Worm (Caenorhabditis elegans) whole organism, L2 larva: ENCODE data around the gene mys-1.

Experiments used
- C34F6.9 ChIP-seq: fragments of 150-350 bp; optimal IDR thresholded peaks from 2 replicates; lab custom pipeline; 2014; ENCODE audit warnings: missing biosample characterization, missing genetic modification characterization
- F13H6.1 ChIP-seq: sonication (generic microtip); optimal IDR thresholded peaks from 2 replicates; lab custom pipeline; 2016; ENCODE audit warnings: missing genetic modification characterization, missing compliant biosample characterization
- R02D3.7 ChIP-seq: fragments of 150-350 bp; optimal IDR thresholded peaks from 2 replicates; lab custom pipeline; 2014; ENCODE audit warnings: missing biosample characterization, missing genetic modification characterization
- Y55F3AM.14 ChIP-seq: fragments of 200-800 bp; sonication (Bioruptor generic); optimal IDR thresholded peaks from 2 replicates; lab custom pipeline; 2018; ENCODE audit warnings: mild to moderate bottlenecking, missing genetic modification characterization, missing compliant biosample characterization
- ZK546.5 ChIP-seq: sonication (generic microtip); optimal IDR thresholded peaks from 2 replicates; lab custom pipeline; 2017; ENCODE audit warnings: missing biosample characterization, missing genetic modification characterization
- alr-1 ChIP-seq: fragments of 150-350 bp; optimal IDR thresholded peaks from 2 replicates; lab custom pipeline; 2014; ENCODE audit warnings: missing biosample characterization, missing genetic modification characterization
- aly-2 ChIP-seq: fragments of 150-350 bp; optimal IDR thresholded peaks from 2 replicates; lab custom pipeline; 2014; ENCODE audit warnings: missing biosample characterization, missing genetic modification characterization
- ama-1 ChIP-seq: fragments of 150-350 bp; optimal IDR thresholded peaks from 2 replicates; lab custom pipeline; 2018; ENCODE audit warnings: inconsistent platforms
- blmp-1 ChIP-seq: sonication (generic microtip); optimal IDR thresholded peaks from 2 replicates; lab custom pipeline; 2017; ENCODE audit warnings: missing genetic modification characterization, mild to moderate bottlenecking, missing compliant biosample characterization, antibody characterized with exemption, moderate library complexity; ENCODE audit not compliant: insufficient read depth
- ceh-16 ChIP-seq: fragments of 150-350 bp; optimal IDR thresholded peaks from 2 replicates; lab custom pipeline; 2014; ENCODE audit warnings: missing biosample characterization, missing genetic modification characterization
- ceh-82 ChIP-seq: fragments of 150-350 bp; optimal IDR thresholded peaks from 2 replicates; lab custom pipeline; 2014; ENCODE audit warnings: missing biosample characterization, missing genetic modification characterization
- crh-2 ChIP-seq: sonication (generic microtip); optimal IDR thresholded peaks from 2 replicates; lab custom pipeline; 2017; ENCODE audit warnings: missing biosample characterization, missing genetic modification characterization
- dmd-4 ChIP-seq: sonication (generic microtip); optimal IDR thresholded peaks from 2 replicates; lab custom pipeline; 2017; ENCODE audit warnings: missing biosample characterization, missing genetic modification characterization
- egl-27 ChIP-seq: sonication (generic microtip); optimal IDR thresholded peaks from 3 replicates; lab custom pipeline; 2017; ENCODE audit warnings: missing biosample characterization, missing genetic modification reagents, missing genetic modification characterization
- elt-1 ChIP-seq: fragments of 150-350 bp; optimal IDR thresholded peaks from 2 replicates; lab custom pipeline; 2014; ENCODE audit warnings: missing biosample characterization, missing genetic modification characterization
- elt-3 ChIP-seq: sonication (generic microtip); optimal IDR thresholded peaks from 2 replicates; lab custom pipeline; 2017; ENCODE audit warnings: missing biosample characterization, missing genetic modification characterization
- fos-1 ChIP-seq: fragments of 150-350 bp; optimal IDR thresholded peaks from 2 replicates; lab custom pipeline; 2014; ENCODE audit warnings: missing biosample characterization, missing genetic modification characterization
- gmeb-1 ChIP-seq: fragments of 150-350 bp; optimal IDR thresholded peaks from 2 replicates; lab custom pipeline; 2014; ENCODE audit warnings: missing biosample characterization, missing genetic modification characterization
- lin-11 ChIP-seq: fragments of 150-350 bp; sonication (generic microtip); optimal IDR thresholded peaks from 2 replicates; lab custom pipeline; 2014; ENCODE audit warnings: missing biosample characterization, missing genetic modification characterization, inconsistent platforms, mixed read lengths
- lin-13 ChIP-seq: fragments of 150-350 bp; optimal IDR thresholded peaks from 2 replicates; lab custom pipeline; 2014; ENCODE audit warnings: missing biosample characterization, missing genetic modification reagents, missing genetic modification characterization
- lin-39 ChIP-seq: fragments of 150-350 bp; optimal IDR thresholded peaks from 2 replicates; lab custom pipeline; 2014; ENCODE audit warnings: missing biosample characterization, missing genetic modification reagents, missing genetic modification characterization
- lsy-2 ChIP-seq, 2 experiments: fragments of 150-350 bp in 1 of 2; sonication (generic microtip) in 1 of 2; optimal IDR thresholded peaks; 2 replicates each; lab custom pipeline; 2014 to 2017; ENCODE audit warnings: missing biosample characterization in 2 of 2, missing genetic modification characterization in 2 of 2
- mab-5 ChIP-seq: fragments of 150-350 bp; optimal IDR thresholded peaks from 2 replicates; lab custom pipeline; 2014; ENCODE audit warnings: missing biosample characterization, missing genetic modification characterization
- mbf-1 ChIP-seq: sonication (generic microtip); optimal IDR thresholded peaks from 2 replicates; lab custom pipeline; 2017; ENCODE audit warnings: missing biosample characterization, missing genetic modification characterization
- mdl-1 ChIP-seq, 2 experiments: fragments of 150-350 bp in 1 of 2; sonication (generic microtip) in 1 of 2; optimal IDR thresholded peaks; 2 replicates each; lab custom pipeline; 2017; ENCODE audit warnings: missing biosample characterization in 2 of 2, missing genetic modification characterization in 2 of 2
- nhr-10 ChIP-seq: sonication (generic microtip); optimal IDR thresholded peaks from 2 replicates; lab custom pipeline; 2017; ENCODE audit warnings: missing biosample characterization, missing genetic modification characterization
- nhr-11 ChIP-seq: fragments of 150-350 bp; optimal IDR thresholded peaks from 2 replicates; lab custom pipeline; 2014; ENCODE audit warnings: missing biosample characterization, missing genetic modification characterization
- nhr-12 ChIP-seq: fragments of 150-350 bp; optimal IDR thresholded peaks from 2 replicates; lab custom pipeline; 2014; ENCODE audit warnings: missing biosample characterization, missing genetic modification characterization
- nhr-129 ChIP-seq: fragments of 150-350 bp; optimal IDR thresholded peaks from 2 replicates; lab custom pipeline; 2014; ENCODE audit warnings: missing biosample characterization, missing genetic modification characterization
- nhr-21 ChIP-seq: fragments of 150-350 bp; optimal IDR thresholded peaks from 2 replicates; lab custom pipeline; 2014; ENCODE audit warnings: missing biosample characterization, missing genetic modification characterization
- nhr-23 ChIP-seq: fragments of 150-350 bp; optimal IDR thresholded peaks from 2 replicates; lab custom pipeline; 2014; ENCODE audit warnings: missing biosample characterization, missing genetic modification reagents, missing genetic modification characterization
- nhr-237 ChIP-seq: fragments of 150-350 bp; optimal IDR thresholded peaks from 2 replicates; lab custom pipeline; 2014; ENCODE audit warnings: missing biosample characterization, missing genetic modification characterization
- nhr-25 ChIP-seq: fragments of 150-350 bp; sonication (generic microtip); optimal IDR thresholded peaks from 3 replicates; lab custom pipeline; 2014; ENCODE audit warnings: missing biosample characterization, missing genetic modification characterization
- nhr-6 ChIP-seq: fragments of 150-350 bp; optimal IDR thresholded peaks from 2 replicates; lab custom pipeline; 2014; ENCODE audit warnings: missing biosample characterization, missing genetic modification characterization
- nhr-77 ChIP-seq: fragments of 150-350 bp; optimal IDR thresholded peaks from 2 replicates; lab custom pipeline; 2014; ENCODE audit warnings: missing biosample characterization, missing genetic modification characterization
- peb-1 ChIP-seq: fragments of 150-350 bp; optimal IDR thresholded peaks from 2 replicates; lab custom pipeline; 2014; ENCODE audit warnings: missing biosample characterization, missing genetic modification characterization
- sem-4 ChIP-seq: fragments of 150-350 bp; optimal IDR thresholded peaks from 2 replicates; lab custom pipeline; 2014; ENCODE audit warnings: missing biosample characterization, missing genetic modification reagents, missing genetic modification characterization
- skn-1 ChIP-seq: sonication (generic microtip); optimal IDR thresholded peaks from 2 replicates; lab custom pipeline; 2017; ENCODE audit warnings: missing biosample characterization, missing genetic modification characterization
- sma-3 ChIP-seq: sonication (generic microtip); optimal IDR thresholded peaks from 2 replicates; lab custom pipeline; 2016; ENCODE audit warnings: missing genetic modification reagents, missing genetic modification characterization, missing compliant biosample characterization
- sma-9 ChIP-seq, 2 experiments: fragments of 150-350 bp in 1 of 2; sonication (generic microtip) in 1 of 2; optimal IDR thresholded peaks; 2 replicates each; lab custom pipeline; 2014 to 2016; ENCODE audit warnings: missing genetic modification characterization in 2 of 2, mild to moderate bottlenecking in 1 of 2, missing biosample characterization in 1 of 2, missing compliant biosample characterization in 1 of 2, missing genetic modification reagents in 1 of 2, moderate library complexity in 1 of 2
- snpc-4 ChIP-seq: fragments of 150-350 bp; optimal IDR thresholded peaks from 2 replicates; lab custom pipeline; 2014; ENCODE audit warnings: missing biosample characterization, missing genetic modification characterization
- unc-39 ChIP-seq: fragments of 150-350 bp; optimal IDR thresholded peaks from 2 replicates; lab custom pipeline; 2014; ENCODE audit warnings: missing biosample characterization, missing genetic modification characterization
- unc-55 ChIP-seq: fragments of 150-350 bp; sonication (generic microtip); optimal IDR thresholded peaks from 3 replicates; lab custom pipeline; 2014; ENCODE audit warnings: missing biosample characterization, missing genetic modification reagents, missing genetic modification characterization
- unc-62 ChIP-seq: fragments of 150-350 bp; optimal IDR thresholded peaks from 2 replicates; lab custom pipeline; 2014; ENCODE audit warnings: missing biosample characterization, missing genetic modification reagents, missing genetic modification characterization
- zag-1 ChIP-seq: fragments of 150-350 bp; optimal IDR thresholded peaks from 2 replicates; lab custom pipeline; 2014; ENCODE audit warnings: missing biosample characterization, missing genetic modification characterization
- ztf-1 ChIP-seq: fragments of 200-800 bp; sonication (Bioruptor generic); conservative IDR thresholded peaks from 2 replicates; pipeline ENCODE4 v1.3.6; 2022; ENCODE audit warnings: missing genetic modification characterization, missing compliant biosample characterization
- ztf-11 ChIP-seq: sonication (generic microtip); optimal IDR thresholded peaks from 2 replicates; lab custom pipeline; 2017; ENCODE audit warnings: missing biosample characterization, missing genetic modification characterization
- ztf-4 ChIP-seq: fragments of 150-350 bp; optimal IDR thresholded peaks from 2 replicates; lab custom pipeline; 2014; ENCODE audit warnings: missing biosample characterization, missing genetic modification characterization

The mys-1 gene

ce11 chrV:7091287-7091686, 6.8 kb upstream of the mys-1 start, which contains the start of gene nhr-286:
Gene nhr-286 (minus strand): TSS chrV:7091610.
- TF ChIP-seq nhr-10 (no peak), ama-1 (lab: Kevin White, UChicago) (no peak), alr-1 (tag; lab: Kevin White, UChicago) (no peak), egl-27 (no peak), Y55F3AM.14 (GFP tag; lab: Kevin White, UChicago) (no peak), gmeb-1 (tag; lab: Kevin White, UChicago) (no peak), nhr-23 (no peak)

- no peak for TF ChIP-seq nhr-23
- no peak for TF ChIP-seq mab-5
- TF ChIP-seq lin-13 (GFP tag; lab: Kevin White, UChicago): no peak
- TF ChIP-seq peb-1: no peak
- no peak for TF ChIP-seq nhr-77 (tag; lab: Kevin White, UChicago)
- no peak for TF ChIP-seq lin-39
- TF ChIP-seq mdl-1 (tag; optimal IDR thresholded peaks at IDR 0.05; lab: Kevin White, UChicago): peak in 1 of 2 experiments; percentile 5
- TF ChIP-seq crh-2: peak; percentile 74
- TF ChIP-seq nhr-237 (tag; lab: Kevin White, UChicago): no peak
- peak; percentile 42 for TF ChIP-seq nhr-129 (tag; lab: Kevin White, UChicago)
- TF ChIP-seq F13H6.1 (tag; lab: Kevin White, UChicago): peak; percentile 8
- TF ChIP-seq aly-2 (tag; lab: Kevin White, UChicago): no peak
- peak; percentile 58 for TF ChIP-seq nhr-21
- no peak for TF ChIP-seq egl-27
- TF ChIP-seq ztf-1 (GFP tag; lab: Robert Waterston, UW): no peak
- no peak for TF ChIP-seq unc-39 (tag; lab: Kevin White, UChicago)
- TF ChIP-seq sma-9 (GFP tag; optimal IDR thresholded peaks at IDR 0.05; lab: Kevin White, UChicago): peak; percentile 86
- no peak for TF ChIP-seq sma-9 (tag; optimal IDR thresholded peaks at IDR 0.05; lab: Kevin White, UChicago)
- TF ChIP-seq C34F6.9 (tag; lab: Kevin White, UChicago): peak; percentile 33
- peak; percentile 23 for TF ChIP-seq fos-1 (tag; lab: Kevin White, UChicago)
- no peak for TF ChIP-seq unc-62 (GFP tag; lab: Kevin White, UChicago)
- no peak for TF ChIP-seq ZK546.5 (tag; lab: Kevin White, UChicago)
- TF ChIP-seq snpc-4: no peak
- TF ChIP-seq ceh-16 (tag; lab: Kevin White, UChicago): no peak
- no peak for TF ChIP-seq elt-1
- peak; percentile 50 for TF ChIP-seq blmp-1 (tag; lab: Kevin White, UChicago)
- TF ChIP-seq nhr-10: no peak
- no peak for TF ChIP-seq zag-1 (tag; lab: Kevin White, UChicago)
- no peak for TF ChIP-seq elt-3 (tag; lab: Kevin White, UChicago)
- TF ChIP-seq nhr-25 (tag; lab: Kevin White, UChicago): peak; percentile 91
- peak; percentile 61 for TF ChIP-seq gmeb-1 (tag; lab: Kevin White, UChicago)
- no peak for TF ChIP-seq dmd-4
- TF ChIP-seq ceh-82 (tag; lab: Kevin White, UChicago): no peak
- no peak for TF ChIP-seq nhr-11 (tag; lab: Kevin White, UChicago)
- TF ChIP-seq sem-4 (tag; lab: Kevin White, UChicago): no peak
- TF ChIP-seq sma-3 (GFP tag; lab: Kevin White, UChicago): peak; percentile 70
- TF ChIP-seq lsy-2 (tag; optimal IDR thresholded peaks at IDR 0.05; lab: Kevin White, UChicago): no peak
- peak; percentile 22 for TF ChIP-seq ztf-4 (tag; lab: Kevin White, UChicago)
- no peak for TF ChIP-seq Y55F3AM.14 (GFP tag; lab: Kevin White, UChicago)
- no peak for TF ChIP-seq ama-1 (lab: Kevin White, UChicago)
- TF ChIP-seq unc-55 (GFP tag; lab: Kevin White, UChicago): no peak
- TF ChIP-seq nhr-6 (tag; lab: Kevin White, UChicago): peak; percentile 35
- TF ChIP-seq skn-1 (tag; lab: Kevin White, UChicago): no peak
- TF ChIP-seq ztf-11 (tag; lab: Kevin White, UChicago): no peak
- no peak for TF ChIP-seq lin-11
- no peak for TF ChIP-seq alr-1 (tag; lab: Kevin White, UChicago)
- TF ChIP-seq R02D3.7 (tag; lab: Kevin White, UChicago): no peak
- TF ChIP-seq nhr-12 (tag; lab: Kevin White, UChicago): no peak
- no peak for TF ChIP-seq mbf-1 (tag; lab: Kevin White, UChicago)
Observed at ce11 chrV:7089217-7089616, 4.8 kb upstream of the mys-1 start.
